Fruit fly (Drosophila melanogaster) whole organism, embryonic: ENCODE data around the gene spidey.

Source experiments
- Aef1 ChIP-seq: fragments of 200-800 bp; sonication (Bioruptor generic); IDR thresholded peaks from 3 replicates; pipeline ENCODE4 v1.3.6; 2022; ENCODE audit warnings: missing biosample characterization, missing genetic modification characterization
- Antp ChIP-seq: fragments of 200-800 bp; sonication (Bioruptor generic); optimal IDR thresholded peaks from 3 replicates; lab custom pipeline; 2016; ENCODE audit warnings: missing biosample characterization, missing genetic modification characterization
- Bteb2 ChIP-seq: fragments of 200-800 bp; sonication (Bioruptor generic); optimal IDR thresholded peaks from 2 replicates; lab custom pipeline; 2016; ENCODE audit warnings: missing biosample characterization, missing genetic modification characterization
- CG11695 ChIP-seq: fragments of 200-800 bp; sonication (Bioruptor generic); IDR thresholded peaks from 3 replicates; pipeline ENCODE4 v1.3.6; 2022; ENCODE audit warnings: missing biosample characterization, missing genetic modification characterization
- CG12071 ChIP-seq: fragments of 200-800 bp; sonication (Bioruptor generic); optimal IDR thresholded peaks from 3 replicates; lab custom pipeline; 2018; ENCODE audit warnings: missing biosample characterization, mild to moderate bottlenecking, missing genetic modification characterization
- CG1233 ChIP-seq: fragments of 200-800 bp; sonication (Bioruptor generic); optimal IDR thresholded peaks from 4 replicates; lab custom pipeline; 2018; ENCODE audit warnings: missing biosample characterization, mild to moderate bottlenecking, missing genetic modification characterization
- CG12942 ChIP-seq: fragments of 200-800 bp; sonication (Bioruptor generic); optimal IDR thresholded peaks from 3 replicates; lab custom pipeline; 2016; ENCODE audit warnings: missing biosample characterization, missing genetic modification characterization
- CG14014 ChIP-seq: fragments of 200-800 bp; sonication (Bioruptor generic); IDR thresholded peaks from 2 replicates; pipeline ENCODE4 v1.3.6; 2022; ENCODE audit warnings: missing biosample characterization, missing genetic modification characterization
- CG14667 ChIP-seq: fragments of 200-800 bp; sonication (Bioruptor generic); IDR thresholded peaks from 2 replicates; pipeline ENCODE4 v1.3.6; 2022; ENCODE audit warnings: missing biosample characterization, missing genetic modification characterization
- CG15479 ChIP-seq: fragments of 200-800 bp; sonication (Bioruptor generic); optimal IDR thresholded peaks from 3 replicates; lab custom pipeline; 2019; ENCODE audit warnings: missing biosample characterization, mild to moderate bottlenecking, missing genetic modification characterization, moderate library complexity
- CG15514 ChIP-seq: fragments of 200-800 bp; sonication (Bioruptor generic); optimal IDR thresholded peaks from 3 replicates; lab custom pipeline; 2017; ENCODE audit warnings: missing biosample characterization, missing genetic modification characterization, mild to moderate bottlenecking, moderate library complexity, missing genetic modification reagents
- CG15601 ChIP-seq: fragments of 200-800 bp; sonication (Bioruptor generic); optimal IDR thresholded peaks from 3 replicates; lab custom pipeline; 2019; ENCODE audit warnings: missing biosample characterization, mild to moderate bottlenecking, missing genetic modification characterization, moderate library complexity
- CG17612 ChIP-seq: fragments of 200-800 bp; sonication (Bioruptor generic); IDR thresholded peaks from 2 replicates; pipeline ENCODE4 v1.3.6; 2022; ENCODE audit warnings: missing biosample characterization, missing genetic modification characterization
- CG17912 ChIP-seq: fragments of 200-800 bp; sonication (Bioruptor generic); optimal IDR thresholded peaks from 2 replicates; lab custom pipeline; 2018; ENCODE audit warnings: missing biosample characterization, mild to moderate bottlenecking, missing genetic modification characterization
- CG34224 ChIP-seq: fragments of 200-800 bp; sonication (Bioruptor generic); IDR thresholded peaks from 3 replicates; pipeline ENCODE4 v1.3.6; 2022; ENCODE audit warnings: missing biosample characterization, missing genetic modification characterization; ENCODE audit not compliant: partially characterized antibody
- CG4282 ChIP-seq: fragments of 200-800 bp; sonication (Bioruptor generic); optimal IDR thresholded peaks from 2 replicates; lab custom pipeline; 2016; ENCODE audit warnings: missing biosample characterization, missing genetic modification characterization
- CG4328 ChIP-seq: fragments of 200-800 bp; sonication (Bioruptor generic); optimal IDR thresholded peaks from 3 replicates; lab custom pipeline; 2017; ENCODE audit warnings: missing biosample characterization, missing genetic modification reagents, missing genetic modification characterization
- CG6654 ChIP-seq: fragments of 200-800 bp; sonication (Bioruptor generic); optimal IDR thresholded peaks from 2 replicates; lab custom pipeline; 2017; ENCODE audit warnings: missing biosample characterization, mild to moderate bottlenecking, missing genetic modification characterization
- CG7745 ChIP-seq: fragments of 200-800 bp; sonication (Bioruptor generic); optimal IDR thresholded peaks from 2 replicates; lab custom pipeline; 2018; ENCODE audit warnings: missing biosample characterization, mild to moderate bottlenecking, missing genetic modification characterization, moderate library complexity
- D19A ChIP-seq: fragments of 200-800 bp; optimal IDR thresholded peaks from 3 replicates; lab custom pipeline; 2019; ENCODE audit warnings: missing biosample characterization, mild to moderate bottlenecking, missing genetic modification characterization, moderate library complexity
- Dbx ChIP-seq: fragments of 200-800 bp; sonication (Bioruptor generic); IDR thresholded peaks from 3 replicates; pipeline ENCODE4 v1.3.6; 2022; ENCODE audit warnings: missing biosample characterization, missing genetic modification characterization
- Dip2 ChIP-seq: fragments of 200-800 bp; sonication (Bioruptor generic); IDR thresholded peaks from 2 replicates; pipeline ENCODE4 v1.3.6; 2022; ENCODE audit warnings: missing biosample characterization, missing genetic modification characterization
- Dp ChIP-seq: fragments of 200-800 bp; sonication (Bioruptor generic); optimal IDR thresholded peaks from 2 replicates; lab custom pipeline; 2018; ENCODE audit warnings: missing biosample characterization, mild to moderate bottlenecking, missing genetic modification characterization, moderate library complexity
- Fer2 ChIP-seq: fragments of 200-800 bp; sonication (Bioruptor generic); optimal IDR thresholded peaks from 2 replicates; lab custom pipeline; 2018; ENCODE audit warnings: missing biosample characterization, mild to moderate bottlenecking, missing genetic modification characterization, moderate library complexity
- Hr51 ChIP-seq, 2 experiments: fragments of 200-800 bp; sonication (Bioruptor generic); optimal IDR thresholded peaks; 2 replicates in 1 of 2; 3 replicates in 1 of 2; lab custom pipeline; 2016 to 2018; ENCODE audit warnings: missing biosample characterization in 2 of 2, missing genetic modification characterization in 2 of 2, mild to moderate bottlenecking in 1 of 2, moderate library complexity in 1 of 2
- Nf-YB ChIP-seq: fragments of 200-800 bp; sonication (Bioruptor generic); optimal IDR thresholded peaks from 3 replicates; lab custom pipeline; 2019; ENCODE audit warnings: missing biosample characterization, mild to moderate bottlenecking, missing genetic modification characterization, moderate library complexity
- Rx ChIP-seq: fragments of 200-800 bp; sonication (Bioruptor generic); IDR thresholded peaks from 2 replicates; pipeline ENCODE4 v1.3.6; 2022; ENCODE audit warnings: missing biosample characterization, missing genetic modification characterization
- Sin3A ChIP-seq: fragments of >200 bp; optimal IDR thresholded peaks from 2 replicates; lab custom pipeline; 2018
- Six4 ChIP-seq: fragments of 200-800 bp; sonication (Bioruptor generic); optimal IDR thresholded peaks from 2 replicates; lab custom pipeline; 2016; ENCODE audit warnings: missing biosample characterization, missing genetic modification characterization
- Sox102F ChIP-seq: fragments of 200-800 bp; sonication (Bioruptor generic); optimal IDR thresholded peaks from 2 replicates; lab custom pipeline; 2018; ENCODE audit warnings: missing biosample characterization, mild to moderate bottlenecking, missing genetic modification characterization, moderate library complexity
- Xbp1 ChIP-seq: fragments of 200-800 bp; sonication (Bioruptor generic); optimal IDR thresholded peaks from 3 replicates; lab custom pipeline; 2016; ENCODE audit warnings: missing biosample characterization, mild to moderate bottlenecking, missing genetic modification characterization
- amos ChIP-seq: fragments of 200-800 bp; sonication (Bioruptor generic); IDR thresholded peaks from 2 replicates; pipeline ENCODE4 v1.3.6; 2022; ENCODE audit warnings: missing biosample characterization, missing genetic modification characterization; ENCODE audit not compliant: partially characterized antibody
- ato ChIP-seq: fragments of 200-800 bp; sonication (Bioruptor generic); IDR thresholded peaks from 2 replicates; pipeline ENCODE4 v1.3.6; 2022; ENCODE audit warnings: missing biosample characterization, missing genetic modification characterization; ENCODE audit not compliant: partially characterized antibody
- cas ChIP-seq: fragments of 200-800 bp; sonication (Bioruptor generic); IDR thresholded peaks from 2 replicates; pipeline ENCODE4 v1.3.6; 2022; ENCODE audit warnings: missing biosample characterization, missing genetic modification characterization
- chm ChIP-seq: fragments of 200-800 bp; sonication (Bioruptor generic); IDR thresholded peaks from 2 replicates; pipeline ENCODE4 v1.3.6; 2022; ENCODE audit warnings: missing biosample characterization, missing genetic modification characterization
- corto ChIP-seq: fragments of 200-800 bp; sonication (Bioruptor generic); optimal IDR thresholded peaks from 2 replicates; lab custom pipeline; 2016; ENCODE audit warnings: missing biosample characterization, mild to moderate bottlenecking, missing genetic modification characterization, moderate library complexity
- disco-r ChIP-seq: fragments of 200-800 bp; sonication (Bioruptor generic); optimal IDR thresholded peaks from 2 replicates; lab custom pipeline; 2016; ENCODE audit warnings: missing biosample characterization, missing genetic modification characterization
- gro ChIP-seq: fragments of 200-800 bp; sonication (Bioruptor generic); optimal IDR thresholded peaks from 2 replicates; lab custom pipeline; 2016; ENCODE audit warnings: missing biosample characterization, missing genetic modification characterization
- ind ChIP-seq: fragments of 200-800 bp; sonication (Bioruptor generic); optimal IDR thresholded peaks from 3 replicates; lab custom pipeline; 2016; ENCODE audit warnings: missing biosample characterization, missing genetic modification characterization
- jigr1 ChIP-seq: fragments of 200-800 bp; sonication (Bioruptor generic); IDR thresholded peaks from 3 replicates; pipeline ENCODE4 v1.3.6; 2022; ENCODE audit warnings: missing biosample characterization, missing genetic modification characterization
- lilli ChIP-seq: fragments of 200-800 bp; sonication (Bioruptor generic); optimal IDR thresholded peaks from 3 replicates; lab custom pipeline; 2016; ENCODE audit warnings: missing biosample characterization, missing genetic modification characterization
- onecut ChIP-seq: fragments of 200-800 bp; sonication (Bioruptor generic); IDR thresholded peaks from 2 replicates; pipeline ENCODE4 v1.3.6; 2022; ENCODE audit warnings: missing biosample characterization, missing genetic modification characterization
- otp ChIP-seq: fragments of 200-800 bp; sonication (Bioruptor generic); IDR thresholded peaks from 3 replicates; pipeline ENCODE4, ENCODE4 v1.3.6; 2022; ENCODE audit warnings: missing biosample characterization, missing genetic modification characterization
- pfk ChIP-seq: fragments of 200-800 bp; sonication (Bioruptor generic); optimal IDR thresholded peaks from 2 replicates; lab custom pipeline; 2018; ENCODE audit warnings: missing biosample characterization, mild to moderate bottlenecking, missing genetic modification characterization, moderate library complexity
- psq ChIP-seq: fragments of 200-800 bp; sonication (Bioruptor generic); optimal IDR thresholded peaks from 2 replicates; lab custom pipeline; 2017; ENCODE audit warnings: missing biosample characterization, missing genetic modification characterization
- seq ChIP-seq: fragments of 200-800 bp; sonication (Bioruptor generic); IDR thresholded peaks from 2 replicates; pipeline ENCODE4 v1.3.6; 2022; ENCODE audit warnings: missing biosample characterization, missing genetic modification characterization
- sug ChIP-seq: fragments of 200-800 bp; optimal IDR thresholded peaks from 2 replicates; lab custom pipeline; 2019; ENCODE audit warnings: missing biosample characterization, mild to moderate bottlenecking, missing genetic modification characterization, moderate library complexity
- trh ChIP-seq: fragments of 200-800 bp; sonication (Bioruptor generic); optimal IDR thresholded peaks from 2 replicates; lab custom pipeline; 2016; ENCODE audit warnings: missing biosample characterization, missing genetic modification characterization
- unc-4 ChIP-seq: fragments of 200-800 bp; sonication (Bioruptor generic); IDR thresholded peaks from 2 replicates; pipeline ENCODE4 v1.3.6; 2022; ENCODE audit warnings: missing biosample characterization, missing genetic modification characterization; ENCODE audit not compliant: partially characterized antibody

spidey gene

DNA sequence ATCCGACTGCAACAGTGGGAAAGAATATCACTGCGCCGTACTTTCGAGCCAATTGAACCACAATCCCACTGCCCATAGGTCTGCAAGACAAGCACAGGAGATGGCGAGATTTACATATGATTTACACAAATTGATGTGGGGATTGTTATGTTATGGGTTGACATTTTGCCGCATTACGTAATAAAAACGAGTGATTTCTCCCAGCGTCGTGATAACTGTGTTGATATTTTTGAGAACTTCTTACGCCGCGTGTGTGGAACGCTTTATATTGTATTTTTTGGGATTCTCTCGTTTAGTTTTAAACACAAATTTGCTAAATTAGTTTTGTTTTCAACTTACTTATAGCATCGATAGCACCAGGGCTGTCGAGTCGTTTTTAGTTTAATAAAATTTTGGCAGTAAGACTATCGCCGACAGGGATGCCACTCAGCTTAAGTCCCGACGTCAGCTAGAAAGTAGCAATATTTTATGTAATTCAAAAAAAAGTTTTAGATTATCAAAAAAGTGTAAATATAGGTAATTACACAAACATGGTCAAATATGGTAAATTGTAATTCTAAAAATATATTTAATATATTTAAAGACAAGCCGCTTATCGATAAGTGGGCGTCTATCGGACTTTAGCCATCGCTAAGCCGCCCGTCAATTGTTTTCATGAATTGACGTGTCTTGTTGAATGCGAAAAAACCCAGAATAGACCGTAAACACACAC, 15.2 kb upstream of the spidey start, which contains the start of the genes CG45089, ND-MNLL and p115 (continued):
- TF ChIP-seq unc-4 (peak; percentile 65; the same call in 1 of the 2 replicates), CG7745 (tag; lab: Kevin White, UChicago) (no peak), Rx (0 out of 2 replicates have a peak, but pooled peaks have one; percentile 3), CG17612 (GFP tag; lab: Robert Waterston, UW) (no peak), CG15601 (peak; percentile 63), jigr1 (no peak; the same call in 2 of the 3 replicates), Aef1 (GFP tag; lab: Robert Waterston, UW) (peak; percentile 50; the same call in 2 of the 3 replicates), corto (peak; percentile 43), pfk (GFP tag; lab: Kevin White, UChicago) (no peak), CG12071 (GFP tag; lab: Kevin White, UChicago) (no peak), disco-r (GFP tag; lab: Kevin White, UChicago) (no peak), psq (GFP tag; lab: Kevin White, UChicago) (no peak), sug (peak; percentile 65), trh (no peak), CG6654 (GFP tag; lab: Kevin White, UChicago) (no peak), otp (GFP tag; lab: Robert Waterston, UW) (no peak), ato (GFP tag; lab: Robert Waterston, UW) (no peak), Six4 (GFP tag; lab: Kevin White, UChicago) (peak; percentile 38), Dip2 (GFP tag; lab: Robert Waterston, UW) (no peak), CG1233 (GFP tag; lab: Kevin White, UChicago) (no peak), Fer2 (tag; lab: Kevin White, UChicago) (peak; percentile 40), Dp (peak; percentile 35), CG17912 (GFP tag; lab: Kevin White, UChicago) (no peak), Sin3A (peak; percentile 56), Dbx (peak; percentile 74; the same call in 2 of the 3 replicates), ind (GFP tag; lab: Kevin White, UChicago) (peak; percentile 64), Antp (GFP tag; lab: Kevin White, UChicago) (peak; percentile 30), Sox102F (GFP tag; lab: Kevin White, UChicago) (peak; percentile 55), Bteb2 (no peak), Xbp1 (GFP tag; lab: Kevin White, UChicago) (peak; percentile 80), CG34224 (no peak), D19A (peak; percentile 33), chm (GFP tag; lab: Robert Waterston, UW) (no peak), Hr51 (GFP tag; optimal IDR thresholded peaks at IDR 0.05; lab: Kevin White, UChicago) (peak; percentile 35 to 64), lilli (GFP tag; lab: Kevin White, UChicago) (peak; percentile 81), Nf-YB (GFP tag; lab: Kevin White, UChicago) (peak; percentile 19), CG4328 (GFP tag; lab: Kevin White, UChicago) (peak; percentile 63), CG15479 (GFP tag; lab: Kevin White, UChicago) (no peak), CG15514 (GFP tag; lab: Kevin White, UChicago) (peak; percentile 66), onecut (0 out of 2 replicates have a peak, but pooled peaks have one; percentile 6), seq (GFP tag; lab: Robert Waterston, UW) (peak; percentile 31; the same call in 1 of the 2 replicates), CG14667 (GFP tag; lab: Robert Waterston, UW) (peak; percentile 25; the same call in 1 of the 2 replicates), CG4282 (GFP tag; lab: Kevin White, UChicago) (no peak), gro (GFP tag; lab: Kevin White, UChicago) (peak; percentile 20), cas (GFP tag; lab: Robert Waterston, UW) (peak; percentile 55; the same call in 1 of the 2 replicates), CG11695 (GFP tag; lab: Robert Waterston, UW) (0 out of 3 replicates have a peak, but pooled peaks have one; percentile 9), CG14014 (GFP tag; lab: Robert Waterston, UW) (peak; percentile 47; the same call in 1 of the 2 replicates), CG12942 (GFP tag; lab: Kevin White, UChicago) (peak; percentile 48), amos (GFP tag; lab: Robert Waterston, UW) (peak; percentile 57)
- TF ChIP-seq, all 482 proteins: peak for 257
